Worm (Caenorhabditis elegans) whole organism, midembryonic: ENCODE measurements around the gene W03G11.3.

Source experiments
- cog-1 ChIP-seq: sonication (generic microtip); optimal IDR thresholded peaks from 2 replicates; lab custom pipeline; 2016; ENCODE audit warnings: missing genetic modification characterization, missing compliant biosample characterization
- flt-1 ChIP-seq: fragments of 200-800 bp; sonication (Bioruptor generic); IDR thresholded peaks from 2 replicates; pipeline ENCODE4 v1.3.6; 2022; ENCODE audit warnings: missing genetic modification characterization, missing compliant biosample characterization
- ref-1 ChIP-seq: fragments of 200-800 bp; sonication (Bioruptor generic); conservative IDR thresholded peaks from 2 replicates; pipeline ENCODE4 v1.3.6; 2022; ENCODE audit warnings: missing genetic modification reagents, missing genetic modification characterization, missing compliant biosample characterization

DNA sequence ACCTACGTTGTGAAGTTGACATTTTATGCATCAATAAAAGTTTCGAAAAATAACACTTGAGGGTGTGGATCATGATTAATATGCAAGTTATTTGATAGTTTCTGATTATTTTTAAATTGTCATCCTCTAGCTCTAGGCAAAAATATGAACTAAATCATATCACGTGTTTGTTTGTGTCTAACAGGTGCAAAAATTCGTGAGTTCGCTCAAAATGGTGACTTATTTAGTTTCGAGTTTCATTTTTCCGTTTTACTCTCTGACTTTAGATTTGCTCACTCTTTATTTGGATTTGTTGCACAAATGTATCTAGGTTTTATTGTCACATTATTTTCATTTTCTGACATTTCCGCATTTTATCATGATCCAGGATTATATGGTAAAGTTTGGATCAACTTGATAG lies 14.7 kb upstream of the W03G11.3 start, which contains the start of gene lgc-16:
- no peak for TF ChIP-seq cog-1 (tag; lab: Kevin White, UChicago)
- no peak for TF ChIP-seq flt-1 (GFP tag; lab: Robert Waterston, UW)
- no peak for TF ChIP-seq ref-1 (GFP tag; lab: Robert Waterston, UW)
